Worm (Caenorhabditis elegans): ENCODE measurements around the gene F13D12.8.
A peak's percentile ranks its signal among the peaks of the same experiment; 100 is the strongest.

F13D12.8 gene

ce11 chrII:11728545-11729105 lies 3.8 kb downstream of the F13D12.8 start, which contains the start of gene alh-8 (continued):
- TF ChIP-seq Y48G9A.11 (GFP tag; IDR thresholded peaks at IDR 0.05) (no peak), jun-1 (tag; optimal IDR thresholded peaks at IDR 0.05) (no peak), aha-1 (tag) (peak; percentile 43), ceh-62 (tag; optimal IDR thresholded peaks at IDR 0.05) (no peak), mdl-1 (tag; optimal IDR thresholded peaks at IDR 0.05) (peak; percentile 84 to 98), mdt-29 (GFP tag; IDR thresholded peaks at IDR 0.05) (peak; percentile 72), ztf-7 (tag; optimal IDR thresholded peaks at IDR 0.05) (no peak), pha-4 (GFP tag; IDR thresholded peaks at IDR 0.05) (peak; percentile 56; the same call in 1 of the 2 replicates), pha-4 (tag; optimal IDR thresholded peaks at IDR 0.05) (no peak), duxl-1 (tag; optimal IDR thresholded peaks at IDR 0.05; ENCODE audit: poor library complexity) (no peak), ctbp-1 (GFP tag; IDR thresholded peaks at IDR 0.05) (no peak), set-16 (GFP tag; IDR thresholded peaks at IDR 0.05) (no peak), saeg-2 (GFP tag; IDR thresholded peaks at IDR 0.05) (no peak; the same call in 1 of the 2 replicates), mxl-2 (GFP tag; conservative IDR thresholded peaks at IDR 0.05) (no peak), tag-97 (GFP tag; IDR thresholded peaks at IDR 0.05) (no peak), ZK337.2 (GFP tag; IDR thresholded peaks at IDR 0.05) (no peak), daf-16 (GFP tag; optimal IDR thresholded peaks at IDR 0.05) (peak in 1 of 2 experiments; percentile 82), daf-16 (tag; optimal IDR thresholded peaks at IDR 0.05) (peak; percentile 94), dmd-9 (GFP tag; IDR thresholded peaks at IDR 0.05) (no peak), zag-1 (tag; optimal IDR thresholded peaks at IDR 0.05) (no peak), ama-1 (optimal IDR thresholded peaks at IDR 0.05) (peak; percentile 64), nhr-76 (tag; optimal IDR thresholded peaks at IDR 0.05) (no peak), lsy-2 (tag; optimal IDR thresholded peaks at IDR 0.05) (peak in 1 of 2 experiments; percentile 39), R02D3.7 (tag; optimal IDR thresholded peaks at IDR 0.05) (no peak), F10B5.3 (tag; optimal IDR thresholded peaks at IDR 0.05) (no peak), nhr-10 (tag; optimal IDR thresholded peaks at IDR 0.05) (no peak), dpl-1 (GFP tag; optimal IDR thresholded peaks at IDR 0.05) (peak; percentile 16), egl-43 (GFP tag; IDR thresholded peaks at IDR 0.05) (no peak), gei-8 (GFP tag; optimal IDR thresholded peaks at IDR 0.05) (no peak), D1046.2 (GFP tag; IDR thresholded peaks at IDR 0.05) (no peak), aly-2 (tag; optimal IDR thresholded peaks at IDR 0.05) (no peak), lir-3 (tag; optimal IDR thresholded peaks at IDR 0.05) (no peak), ceh-32 (tag; optimal IDR thresholded peaks at IDR 0.05; ENCODE audit: poor library complexity) (no peak), nhr-11 (tag; optimal IDR thresholded peaks at IDR 0.05) (peak; percentile 70), ZK546.5 (tag; optimal IDR thresholded peaks at IDR 0.05) (no peak), egl-27 (tag; optimal IDR thresholded peaks at IDR 0.05) (no peak), sdz-12 (GFP tag; optimal IDR thresholded peaks at IDR 0.05) (no peak), nhr-42 (GFP tag; IDR thresholded peaks at IDR 0.05) (no peak), lin-13 (GFP tag; optimal IDR thresholded peaks at IDR 0.05) (no peak), fkh-10 (GFP tag; optimal IDR thresholded peaks at IDR 0.05) (no peak), F49E8.2 (tag; optimal IDR thresholded peaks at IDR 0.05; ENCODE audit: borderline replicate concordance) (no peak), F37D6.2 (tag; optimal IDR thresholded peaks at IDR 0.05) (no peak), fos-1 (tag; optimal IDR thresholded peaks at IDR 0.05) (no peak), nhr-111 (GFP tag; optimal IDR thresholded peaks at IDR 0.05) (no peak), php-3 (GFP tag; IDR thresholded peaks at IDR 0.05) (0 out of 2 replicates have a peak, but pooled peaks have one; percentile 41), T20F7.1 (GFP tag; optimal IDR thresholded peaks at IDR 0.05) (peak; percentile 70), lin-39 (tag; optimal IDR thresholded peaks at IDR 0.05) (no peak), nhr-237 (tag; optimal IDR thresholded peaks at IDR 0.05) (no peak), skn-1 (tag; optimal IDR thresholded peaks at IDR 0.05) (no peak), ceh-82 (tag; optimal IDR thresholded peaks at IDR 0.05) (no peak), zip-2 (tag; optimal IDR thresholded peaks at IDR 0.05) (no peak), dve-1 (tag; optimal IDR thresholded peaks at IDR 0.05; ENCODE audit: insufficient read depth) (peak; percentile 79), mep-1 (tag; optimal IDR thresholded peaks at IDR 0.05) (peak; percentile 48)

All from whole organism, L4 larva.